Fruit fly (Drosophila melanogaster): ENCODE results near the gene Pde1c.

DNA sequence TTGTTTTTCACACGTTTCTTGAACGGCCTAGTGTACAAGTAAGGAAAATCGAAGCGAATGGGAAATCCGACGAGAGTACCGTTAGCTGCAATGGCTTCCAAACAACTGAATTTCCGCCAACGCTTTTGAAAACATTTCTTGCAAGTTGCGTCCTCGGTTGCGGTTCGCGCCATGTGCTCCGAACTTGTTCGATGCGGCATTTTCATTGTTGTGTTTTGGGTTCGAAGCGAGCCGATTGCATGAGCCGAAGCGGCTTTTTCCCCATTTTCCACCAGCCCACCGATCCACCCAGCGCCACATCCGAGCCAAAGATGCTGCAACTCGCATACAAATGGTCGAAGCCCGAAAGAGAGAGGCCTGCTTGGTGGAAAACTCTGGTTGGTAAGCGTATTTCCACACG lies at the start of gene Pde1c:
- TF ChIP-seq seq (GFP tag; IDR thresholded peaks at IDR 0.05) (no peak), Mes4 (GFP tag; optimal IDR thresholded peaks at IDR 0.05) (no peak), NC2β (GFP tag; optimal IDR thresholded peaks at IDR 0.05) (no peak), crp (GFP tag; optimal IDR thresholded peaks at IDR 0.05) (no peak), Abd-B (GFP tag; optimal IDR thresholded peaks at IDR 0.05) (no peak), CG3838 (GFP tag; optimal IDR thresholded peaks at IDR 0.05) (no peak), CG6254 (GFP tag; optimal IDR thresholded peaks at IDR 0.05) (no peak), insv (GFP tag; optimal IDR thresholded peaks at IDR 0.05) (no peak), Xbp1 (GFP tag; optimal IDR thresholded peaks at IDR 0.05) (no peak), Fer3 (tag; optimal IDR thresholded peaks at IDR 0.05) (no peak), knrl (GFP tag; IDR thresholded peaks at IDR 0.05; ENCODE audit: partially characterized antibody) (no peak)
